Worm (Caenorhabditis elegans) whole organism, L4 larva: Measurements from ENCODE around the gene uggt-1.

ENCODE experiments used
- F10B5.3 ChIP-seq: sonication (generic microtip); optimal IDR thresholded peaks from 2 replicates; lab custom pipeline; 2016; ENCODE audit warnings: mild to moderate bottlenecking, missing genetic modification characterization, missing compliant biosample characterization
- F26F4.8 ChIP-seq: fragments of 200-800 bp; sonication (Bioruptor generic); conservative IDR thresholded peaks from 2 replicates; pipeline ENCODE4 v1.3.6; 2022; ENCODE audit warnings: missing genetic modification characterization, missing compliant biosample characterization
- F49E8.2 ChIP-seq: sonication (generic microtip); optimal IDR thresholded peaks from 2 replicates; lab custom pipeline; 2016; ENCODE audit warnings: missing compliant biosample characterization, mild to moderate bottlenecking, missing genetic modification characterization, borderline replicate concordance
- R02D3.7 ChIP-seq: fragments of 150-350 bp; sonication (generic microtip); optimal IDR thresholded peaks from 3 replicates; lab custom pipeline; 2014; ENCODE audit warnings: missing biosample characterization, missing genetic modification characterization
- T20F7.1 ChIP-seq: fragments of 200-800 bp; sonication (Bioruptor generic); optimal IDR thresholded peaks from 2 replicates; lab custom pipeline; 2018; ENCODE audit warnings: mild to moderate bottlenecking, missing genetic modification characterization, missing compliant biosample characterization
- Y105C5A.15 ChIP-seq: fragments of 200-800 bp; sonication (Bioruptor generic); IDR thresholded peaks from 2 replicates; pipeline ENCODE4 v1.3.6; 2022; ENCODE audit warnings: missing genetic modification characterization, missing compliant biosample characterization
- Y48G9A.11 ChIP-seq: fragments of 200-800 bp; sonication (Bioruptor generic); IDR thresholded peaks from 2 replicates; pipeline ENCODE4 v1.3.6; 2022; ENCODE audit warnings: missing genetic modification reagents, missing genetic modification characterization, missing compliant biosample characterization
- ZK546.5 ChIP-seq, 2 experiments: sonication (generic microtip); optimal IDR thresholded peaks; 2 replicates each; lab custom pipeline; 2017; ENCODE audit warnings: missing biosample characterization in 2 of 2, missing genetic modification characterization in 2 of 2
- aha-1 ChIP-seq: fragments of 150-350 bp; peaks from one replicate; lab custom pipeline; 2014; ENCODE audit warnings: missing biosample characterization, missing genetic modification characterization
- ama-1 ChIP-seq: fragments of 150-350 bp; optimal IDR thresholded peaks from 2 replicates; lab custom pipeline; 2014; ENCODE audit warnings: inconsistent platforms, mixed read lengths
- ceh-28 ChIP-seq: fragments of 150-350 bp; optimal IDR thresholded peaks from 2 replicates; lab custom pipeline; 2014; ENCODE audit warnings: missing biosample characterization, missing genetic modification reagents, missing genetic modification characterization
- ceh-62 ChIP-seq: sonication (generic microtip); optimal IDR thresholded peaks from 2 replicates; lab custom pipeline; 2017; ENCODE audit warnings: missing biosample characterization, missing genetic modification characterization
- ces-1 ChIP-seq: fragments of 150-350 bp; sonication (generic microtip); optimal IDR thresholded peaks from 4 replicates; lab custom pipeline; 2014; ENCODE audit warnings: missing biosample characterization, missing genetic modification reagents, missing genetic modification characterization
- cey-2 ChIP-seq: sonication (generic microtip); optimal IDR thresholded peaks from 3 replicates; lab custom pipeline; 2017; ENCODE audit warnings: missing genetic modification characterization, mild to moderate bottlenecking, missing compliant biosample characterization, antibody characterized with exemption, borderline replicate concordance; ENCODE audit not compliant: insufficient read depth
- daf-8 ChIP-seq: fragments of 200-800 bp; sonication (Bioruptor generic); IDR thresholded peaks from 2 replicates; pipeline ENCODE4 v1.3.6; 2022; ENCODE audit warnings: missing genetic modification characterization, missing compliant biosample characterization
- dmd-6 ChIP-seq: fragments of 200-800 bp; sonication (Bioruptor generic); IDR thresholded peaks from 2 replicates; pipeline ENCODE4 v1.3.6; 2022; ENCODE audit warnings: missing genetic modification reagents, missing genetic modification characterization, missing compliant biosample characterization
- dmd-9 ChIP-seq: fragments of 200-800 bp; sonication (Bioruptor generic); IDR thresholded peaks from 2 replicates; pipeline ENCODE4 v1.3.6; 2022; ENCODE audit warnings: missing genetic modification reagents, missing genetic modification characterization, missing compliant biosample characterization
- duxl-1 ChIP-seq: sonication (generic microtip); optimal IDR thresholded peaks from 2 replicates; lab custom pipeline; 2016; ENCODE audit warnings: mild to moderate bottlenecking, missing genetic modification characterization, moderate library complexity, missing compliant biosample characterization; ENCODE audit not compliant: poor library complexity
- dve-1 ChIP-seq: sonication (generic microtip); optimal IDR thresholded peaks from 2 replicates; lab custom pipeline; 2017; ENCODE audit warnings: antibody characterized with exemption, mild to moderate bottlenecking, missing genetic modification characterization, missing compliant biosample characterization; ENCODE audit not compliant: insufficient read depth
- fkh-10 ChIP-seq: fragments of 150-350 bp; optimal IDR thresholded peaks from 2 replicates; lab custom pipeline; 2014; ENCODE audit warnings: missing biosample characterization, missing genetic modification reagents, missing genetic modification characterization
- fos-1 ChIP-seq: fragments of 150-350 bp; optimal IDR thresholded peaks from 2 replicates; lab custom pipeline; 2014; ENCODE audit warnings: missing biosample characterization, missing genetic modification characterization
- gei-8 ChIP-seq: fragments of 200-800 bp; sonication (Bioruptor generic); optimal IDR thresholded peaks from 2 replicates; lab custom pipeline; 2018; ENCODE audit warnings: mild to moderate bottlenecking, missing genetic modification characterization, missing compliant biosample characterization
- hif-1 ChIP-seq, 2 experiments: sonication (generic microtip); optimal IDR thresholded peaks; 2 replicates each; lab custom pipeline; 2016 to 2017; ENCODE audit warnings: missing compliant biosample characterization in 2 of 2, missing genetic modification characterization in 2 of 2, missing genetic modification reagents in 2 of 2, missing genotype in 2 of 2, mild to moderate bottlenecking in 1 of 2
- hlh-11 ChIP-seq: fragments of 200-800 bp; sonication (Bioruptor generic); optimal IDR thresholded peaks from 2 replicates; lab custom pipeline; 2018; ENCODE audit warnings: mild to moderate bottlenecking, missing genetic modification characterization, missing compliant biosample characterization
- hmg-1.1 ChIP-seq: fragments of 200-800 bp; sonication (Bioruptor generic); IDR thresholded peaks from 2 replicates; pipeline ENCODE4 v1.3.6; 2022; ENCODE audit warnings: missing genetic modification reagents, missing genetic modification characterization, missing compliant biosample characterization
- jun-1 ChIP-seq: fragments of 150-350 bp; optimal IDR thresholded peaks from 2 replicates; lab custom pipeline; 2014; ENCODE audit warnings: missing biosample characterization, missing genetic modification reagents, missing genetic modification characterization
- lin-1 ChIP-seq: fragments of 200-800 bp; sonication (Bioruptor generic); IDR thresholded peaks from 2 replicates; pipeline ENCODE4 v1.3.6; 2022; ENCODE audit warnings: missing genetic modification reagents, missing genetic modification characterization, missing compliant biosample characterization
- lin-15B ChIP-seq: fragments of 150-350 bp; sonication (generic microtip); optimal IDR thresholded peaks from 3 replicates; lab custom pipeline; 2014; ENCODE audit warnings: missing biosample characterization, missing genetic modification characterization
- lin-38 ChIP-seq: fragments of 200-800 bp; sonication (Bioruptor generic); IDR thresholded peaks from 2 replicates; pipeline ENCODE4 v1.3.6; 2022; ENCODE audit warnings: missing genetic modification reagents, missing genetic modification characterization, missing compliant biosample characterization
- lin-39 ChIP-seq: fragments of 150-350 bp; optimal IDR thresholded peaks from 2 replicates; lab custom pipeline; 2014; ENCODE audit warnings: missing biosample characterization, missing genetic modification reagents, missing genetic modification characterization
- lsy-2 ChIP-seq, 2 experiments: fragments of 150-350 bp in 1 of 2; sonication (generic microtip) in 1 of 2; optimal IDR thresholded peaks; 2 replicates each; lab custom pipeline; 2014 to 2017; ENCODE audit warnings: missing biosample characterization in 2 of 2, missing genetic modification characterization in 2 of 2
- madf-5 ChIP-seq, 2 experiments: fragments of 200-800 bp; sonication (Bioruptor generic); IDR thresholded peaks; 2 replicates each; pipeline ENCODE4 v1.3.6; 2022; ENCODE audit warnings: missing compliant biosample characterization in 2 of 2, missing genetic modification characterization in 2 of 2
- madf-9 ChIP-seq: fragments of 200-800 bp; sonication (Bioruptor generic); conservative IDR thresholded peaks from 2 replicates; pipeline ENCODE4 v1.3.6; 2022; ENCODE audit warnings: missing genetic modification reagents, missing genetic modification characterization, missing compliant biosample characterization
- mdl-1 ChIP-seq, 2 experiments: fragments of 150-350 bp in 1 of 2; sonication (generic microtip) in 1 of 2; optimal IDR thresholded peaks; 2 replicates each; lab custom pipeline; 2014 to 2017; ENCODE audit warnings: missing biosample characterization in 2 of 2, missing genetic modification characterization in 2 of 2
- mep-1 ChIP-seq: fragments of 150-350 bp; sonication (generic microtip); optimal IDR thresholded peaks from 3 replicates; lab custom pipeline; 2014; ENCODE audit warnings: missing biosample characterization, missing genetic modification characterization
- mxl-2 ChIP-seq: fragments of 200-800 bp; sonication (Bioruptor generic); conservative IDR thresholded peaks from 2 replicates; pipeline ENCODE4 v1.3.6; 2022; ENCODE audit warnings: missing genetic modification reagents, missing genetic modification characterization, missing compliant biosample characterization
- mxl-3 ChIP-seq: fragments of 200-800 bp; sonication (Bioruptor generic); optimal IDR thresholded peaks from 2 replicates; lab custom pipeline; 2018; ENCODE audit warnings: mild to moderate bottlenecking, missing genetic modification characterization, missing compliant biosample characterization
- nhr-237 ChIP-seq: sonication (generic microtip); optimal IDR thresholded peaks from 2 replicates; lab custom pipeline; 2017; ENCODE audit warnings: missing biosample characterization, missing genetic modification characterization
- nhr-28 ChIP-seq: fragments of 150-350 bp; optimal IDR thresholded peaks from 2 replicates; lab custom pipeline; 2014; ENCODE audit warnings: missing biosample characterization, missing genetic modification characterization
- nhr-48 ChIP-seq: sonication (generic microtip); optimal IDR thresholded peaks from 2 replicates; lab custom pipeline; 2016; ENCODE audit warnings: mild to moderate bottlenecking, missing genetic modification characterization, missing compliant biosample characterization
- nhr-6 ChIP-seq: fragments of 150-350 bp; optimal IDR thresholded peaks from 2 replicates; lab custom pipeline; 2014; ENCODE audit warnings: missing biosample characterization, missing genetic modification characterization
- nhr-76 ChIP-seq: fragments of 150-350 bp; optimal IDR thresholded peaks from 2 replicates; lab custom pipeline; 2014; ENCODE audit warnings: missing biosample characterization, missing genetic modification characterization
- php-3 ChIP-seq: fragments of 200-800 bp; sonication (Bioruptor generic); IDR thresholded peaks from 2 replicates; pipeline ENCODE4 v1.3.6; 2022; ENCODE audit warnings: missing genetic modification reagents, missing genetic modification characterization, missing compliant biosample characterization
- pqm-1 ChIP-seq: sonication (generic microtip); optimal IDR thresholded peaks from 2 replicates; lab custom pipeline; 2017; ENCODE audit warnings: missing biosample characterization, missing genetic modification characterization
- saeg-2 ChIP-seq: fragments of 200-800 bp; sonication (Bioruptor generic); IDR thresholded peaks from 2 replicates; pipeline ENCODE4 v1.3.6; 2022; ENCODE audit warnings: missing genetic modification reagents, missing genetic modification characterization, missing compliant biosample characterization
- spr-1 ChIP-seq: sonication (generic microtip); optimal IDR thresholded peaks from 2 replicates; lab custom pipeline; 2016; ENCODE audit warnings: mild to moderate bottlenecking, missing genetic modification characterization, missing compliant biosample characterization
- tra-1 ChIP-seq: fragments of 200-800 bp; sonication (Bioruptor generic); IDR thresholded peaks from 2 replicates; pipeline ENCODE4 v1.3.6; 2022; ENCODE audit warnings: missing genetic modification reagents, missing genetic modification characterization, missing compliant biosample characterization
- unc-130 ChIP-seq: sonication (generic microtip); optimal IDR thresholded peaks from 2 replicates; lab custom pipeline; 2016; ENCODE audit warnings: missing genetic modification reagents, missing genetic modification characterization, missing compliant biosample characterization
- unc-39 ChIP-seq: sonication (generic microtip); optimal IDR thresholded peaks from 2 replicates; lab custom pipeline; 2017; ENCODE audit warnings: missing biosample characterization, missing genetic modification characterization
- zag-1 ChIP-seq: fragments of 150-350 bp; optimal IDR thresholded peaks from 2 replicates; lab custom pipeline; 2014; ENCODE audit warnings: missing biosample characterization, missing genetic modification characterization
- zip-11 ChIP-seq: fragments of 200-800 bp; sonication (Bioruptor generic); IDR thresholded peaks from 2 replicates; pipeline ENCODE4 v1.3.6; 2022; ENCODE audit warnings: missing genetic modification characterization, missing compliant biosample characterization
- ztf-11 ChIP-seq: fragments of 150-350 bp; optimal IDR thresholded peaks from 2 replicates; lab custom pipeline; 2014; ENCODE audit warnings: missing biosample characterization, missing genetic modification characterization
- ztf-7 ChIP-seq: fragments of 150-350 bp; optimal IDR thresholded peaks from 2 replicates; lab custom pipeline; 2014; ENCODE audit warnings: missing biosample characterization, missing genetic modification characterization

Gene uggt-1

DNA sequence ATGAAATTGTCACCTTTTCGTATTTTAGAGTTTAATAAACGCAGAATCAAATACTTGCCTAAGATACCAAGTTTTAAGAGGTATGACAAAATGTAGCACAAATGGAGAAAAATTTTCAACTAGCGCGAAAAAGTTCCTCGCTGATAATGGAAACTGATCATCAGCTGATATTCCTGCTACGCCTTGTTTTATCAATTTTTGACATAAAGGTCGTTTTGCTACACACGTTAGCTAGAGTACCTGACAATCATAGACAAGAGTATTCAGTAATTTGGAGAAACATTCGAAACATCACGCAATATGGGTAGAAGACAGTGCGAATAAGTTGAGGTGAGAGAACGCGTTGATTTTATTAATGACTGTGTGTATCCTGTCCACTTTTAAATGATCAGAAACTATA is 55.0 kb downstream of the uggt-1 start:
- TF ChIP-seq zag-1 (no peak), dmd-6 (peak; percentile 89), duxl-1 (tag; lab: Kevin White, UChicago) (no peak), F49E8.2 (tag; lab: Kevin White, UChicago) (no peak), fos-1 (no peak), nhr-28 (peak; percentile 89), madf-9 (GFP tag; lab: Robert Waterston, UW) (no peak), php-3 (GFP tag; lab: Robert Waterston, UW) (0 out of 2 replicates have a peak, but pooled peaks have one; percentile 30), cey-2 (no peak), fkh-10 (GFP tag; lab: Kevin White, UChicago) (no peak), pqm-1 (peak; percentile 31), madf-5 (GFP tag; IDR thresholded peaks at IDR 0.05; lab: Robert Waterston, UW) (no peak), hmg-1.1 (no peak), lin-39 (no peak), ztf-7 (no peak), dmd-9 (GFP tag; lab: Robert Waterston, UW) (no peak), ceh-28 (tag; lab: Kevin White, UChicago) (no peak), nhr-237 (tag; lab: Kevin White, UChicago) (no peak), hlh-11 (tag; lab: Kevin White, UChicago) (peak; percentile 78), lin-1 (GFP tag; lab: Robert Waterston, UW) (no peak), dve-1 (tag; lab: Kevin White, UChicago) (peak; percentile 8), nhr-76 (no peak), unc-130 (GFP tag; lab: Kevin White, UChicago) (no peak), hif-1 (tag; optimal IDR thresholded peaks at IDR 0.05; lab: Kevin White, UChicago) (peak; percentile 91 to 94), aha-1 (no peak), mxl-3 (GFP tag; lab: Kevin White, UChicago) (no peak), mdl-1 (tag; optimal IDR thresholded peaks at IDR 0.05; lab: Kevin White, UChicago) (no peak), gei-8 (GFP tag; lab: Kevin White, UChicago) (no peak), tra-1 (GFP tag; lab: Robert Waterston, UW) (peak; percentile 68; the same call in 1 of the 2 replicates), mep-1 (tag; lab: Kevin White, UChicago) (no peak), R02D3.7 (tag; lab: Kevin White, UChicago) (no peak), T20F7.1 (no peak), Y105C5A.15 (GFP tag; lab: Robert Waterston, UW) (no peak), nhr-48 (tag; lab: Kevin White, UChicago) (peak; percentile 32), ama-1 (lab: Kevin White, UChicago) (no peak), ces-1 (no peak), ceh-62 (no peak), mxl-2 (GFP tag; lab: Robert Waterston, UW) (0 out of 2 replicates have a peak, but pooled peaks have one; percentile 43), nhr-6 (no peak), ZK546.5 (tag; optimal IDR thresholded peaks at IDR 0.05; lab: Kevin White, UChicago) (no peak), saeg-2 (GFP tag; lab: Robert Waterston, UW) (no peak), zip-11 (GFP tag; lab: Robert Waterston, UW) (no peak), lin-38 (GFP tag; lab: Robert Waterston, UW) (no peak), unc-39 (tag; lab: Kevin White, UChicago) (no peak), Y48G9A.11 (GFP tag; lab: Robert Waterston, UW) (no peak), lsy-2 (tag; optimal IDR thresholded peaks at IDR 0.05; lab: Kevin White, UChicago) (no peak), lin-15B (tag; lab: Kevin White, UChicago) (no peak), F10B5.3 (tag; lab: Kevin White, UChicago) (no peak), daf-8 (no peak), ztf-11 (tag; lab: Kevin White, UChicago) (no peak), jun-1 (tag; lab: Kevin White, UChicago) (no peak), spr-1 (tag; lab: Kevin White, UChicago) (no peak), F26F4.8 (no peak)
